In genomic region chr3R:31404499-31405276, dm6 we compare ENCODE assay signal across 1 fruit fly cellular context.
TF ChIP-seq lines count a peak whose summit lies in the region.

Gene Gprk2, plus strand, starts transcription at chr3R:31405245.

TF ChIP-seq in whole organism, embryonic, 481 proteins besides CTCF, POLR2A, EP300 and RAD21 (continued from another document and continues in another):
- TF ChIP-seq bowl (GFP tag; IDR thresholded peaks at IDR 0.05; lab: Robert Waterston, UW) (peak; percentile 100), Doc3 (GFP tag; IDR thresholded peaks at IDR 0.05; lab: Robert Waterston, UW; ENCODE audit: partially characterized antibody) (no peak), tap (tag; optimal IDR thresholded peaks at IDR 0.05; lab: Kevin White, UChicago) (peak; percentile 100), Bdp1 (GFP tag; optimal IDR thresholded peaks at IDR 0.05; lab: Kevin White, UChicago) (peak; percentile 97), Hr51 (GFP tag; optimal IDR thresholded peaks at IDR 0.05; lab: Kevin White, UChicago) (peak; percentile 100), CG8089 (GFP tag; optimal IDR thresholded peaks at IDR 0.05; lab: Kevin White, UChicago) (peak; percentile 100), gt (GFP tag; IDR thresholded peaks at IDR 0.05; lab: Robert Waterston, UW) (peak; percentile 99), Dip2 (GFP tag; IDR thresholded peaks at IDR 0.05; lab: Robert Waterston, UW) (peak; percentile 82), CG17568 (GFP tag; optimal IDR thresholded peaks at IDR 0.05; lab: Kevin White, UChicago) (peak; percentile 100), Poxn (GFP tag; IDR thresholded peaks at IDR 0.05; lab: Robert Waterston, UW) (peak; percentile 99), Optix (GFP tag; IDR thresholded peaks at IDR 0.05; lab: Robert Waterston, UW) (peak; percentile 100), CG2875 (GFP tag; optimal IDR thresholded peaks at IDR 0.05; lab: Kevin White, UChicago) (peak; percentile 100), CG17912 (GFP tag; optimal IDR thresholded peaks at IDR 0.05; lab: Kevin White, UChicago) (peak; percentile 91), sd (tag; optimal IDR thresholded peaks at IDR 0.05; lab: Kevin White, UChicago) (peak; percentile 98), CG11504 (tag; optimal IDR thresholded peaks at IDR 0.05; lab: Kevin White, UChicago) (peak; percentile 99), abd-A (tag; optimal IDR thresholded peaks at IDR 0.05; lab: Kevin White, UChicago) (no peak), CG8478 (optimal IDR thresholded peaks at IDR 0.05; lab: Kevin White, UChicago) (no peak), lmd (GFP tag; IDR thresholded peaks at IDR 0.05; lab: Robert Waterston, UW) (peak; percentile 100), CG15601 (tag; optimal IDR thresholded peaks at IDR 0.05; lab: Kevin White, UChicago) (peak; percentile 99), Atf-2 (GFP tag; optimal IDR thresholded peaks at IDR 0.05; lab: Kevin White, UChicago) (peak; percentile 100), Usf (GFP tag; optimal IDR thresholded peaks at IDR 0.05; lab: Kevin White, UChicago) (peak; percentile 99), CG14710 (tag; optimal IDR thresholded peaks at IDR 0.05; lab: Kevin White, UChicago) (peak; percentile 98), CG14667 (GFP tag; IDR thresholded peaks at IDR 0.05; lab: Robert Waterston, UW) (peak; percentile 100), Camta (GFP tag; optimal IDR thresholded peaks at IDR 0.05; lab: Kevin White, UChicago) (peak; percentile 100), CG10654 (GFP tag; optimal IDR thresholded peaks at IDR 0.05; lab: Kevin White, UChicago) (peak; percentile 100), ems (GFP tag; optimal IDR thresholded peaks at IDR 0.05; lab: Kevin White, UChicago) (peak; percentile 100), CG3995 (GFP tag; optimal IDR thresholded peaks at IDR 0.05; lab: Kevin White, UChicago) (peak; percentile 88), CG2199 (GFP tag; IDR thresholded peaks at IDR 0.05; lab: Robert Waterston, UW) (peak; percentile 100), maf-S (GFP tag; optimal IDR thresholded peaks at IDR 0.05; lab: Kevin White, UChicago) (peak; percentile 100), Hey (tag; optimal IDR thresholded peaks at IDR 0.05; lab: Kevin White, UChicago) (peak; percentile 97), nom (GFP tag; optimal IDR thresholded peaks at IDR 0.05; lab: Kevin White, UChicago) (peak; percentile 99), cad (GFP tag; optimal IDR thresholded peaks at IDR 0.05; lab: Kevin White, UChicago) (no peak), Blimp-1 (GFP tag; optimal IDR thresholded peaks at IDR 0.05; lab: Kevin White, UChicago) (peak; percentile 99), yki (optimal IDR thresholded peaks at IDR 0.05; lab: Kevin White, UChicago) (no peak), CG15011 (GFP tag; optimal IDR thresholded peaks at IDR 0.05; lab: Kevin White, UChicago) (peak; percentile 100), CG15269 (tag; optimal IDR thresholded peaks at IDR 0.05; lab: Kevin White, UChicago) (peak; percentile 100), Mad (GFP tag; optimal IDR thresholded peaks at IDR 0.05; lab: Kevin White, UChicago) (peak; percentile 100), CG14441 (GFP tag; IDR thresholded peaks at IDR 0.05; lab: Robert Waterston, UW) (peak; percentile 100), CG12071 (GFP tag; optimal IDR thresholded peaks at IDR 0.05; lab: Kevin White, UChicago) (peak; percentile 100), run (tag; optimal IDR thresholded peaks at IDR 0.05; lab: Kevin White, UChicago) (peak; percentile 100), fru (optimal IDR thresholded peaks at IDR 0.05; lab: Kevin White, UChicago) (no peak), sob (GFP tag; IDR thresholded peaks at IDR 0.05; lab: Robert Waterston, UW) (peak; percentile 100), CG3847 (GFP tag; IDR thresholded peaks at IDR 0.05; lab: Robert Waterston, UW) (peak; percentile 100), CG10321 (GFP tag; IDR thresholded peaks at IDR 0.05; lab: Robert Waterston, UW) (peak; percentile 93), odd (GFP tag; optimal IDR thresholded peaks at IDR 0.05; lab: Kevin White, UChicago) (peak; percentile 100), ATbp (GFP tag; optimal IDR thresholded peaks at IDR 0.05; lab: Kevin White, UChicago) (peak; percentile 100), tio (GFP tag; optimal IDR thresholded peaks at IDR 0.05; lab: Kevin White, UChicago) (peak; percentile 99), jumu (GFP tag; optimal IDR thresholded peaks at IDR 0.05; lab: Kevin White, UChicago) (peak; percentile 100), CG7786 (GFP tag; optimal IDR thresholded peaks at IDR 0.05; lab: Kevin White, UChicago) (peak; percentile 100), Dip3 (GFP tag; optimal IDR thresholded peaks at IDR 0.05; lab: Kevin White, UChicago) (peak; percentile 100), ac (GFP tag; optimal IDR thresholded peaks at IDR 0.05; lab: Kevin White, UChicago) (peak; percentile 98), D (optimal IDR thresholded peaks at IDR 0.05; lab: Kevin White, UChicago) (peak; percentile 9), D (GFP tag; optimal IDR thresholded peaks at IDR 0.05; lab: Kevin White, UChicago) (peak; percentile 100), slbo (GFP tag; IDR thresholded peaks at IDR 0.05; lab: Robert Waterston, UW) (peak; percentile 100), h (optimal IDR thresholded peaks at IDR 0.05; lab: Kevin White, UChicago) (no peak), Ptx1 (GFP tag; IDR thresholded peaks at IDR 0.05; lab: Robert Waterston, UW) (peak; percentile 100), CG11247 (GFP tag; IDR thresholded peaks at IDR 0.05; lab: Robert Waterston, UW) (peak; percentile 100), Ravus (GFP tag; IDR thresholded peaks at IDR 0.05; lab: Robert Waterston, UW) (peak; percentile 100), ind (GFP tag; optimal IDR thresholded peaks at IDR 0.05; lab: Kevin White, UChicago) (peak; percentile 100), slp2 (GFP tag; optimal IDR thresholded peaks at IDR 0.05; lab: Kevin White, UChicago) (peak; percentile 100), Atf3 (GFP tag; optimal IDR thresholded peaks at IDR 0.05; lab: Kevin White, UChicago) (peak; percentile 100), CG5180 (GFP tag; optimal IDR thresholded peaks at IDR 0.05; lab: Kevin White, UChicago) (peak; percentile 94), pfk (GFP tag; optimal IDR thresholded peaks at IDR 0.05; lab: Kevin White, UChicago) (peak; percentile 59), CG4707 (GFP tag; optimal IDR thresholded peaks at IDR 0.05; lab: Kevin White, UChicago) (peak; percentile 99), CG12219 (GFP tag; optimal IDR thresholded peaks at IDR 0.05; lab: Kevin White, UChicago) (peak; percentile 100), E2f2 (GFP tag; IDR thresholded peaks at IDR 0.05; lab: Robert Waterston, UW) (peak; percentile 96), ase (GFP tag; IDR thresholded peaks at IDR 0.05; lab: Robert Waterston, UW) (peak; percentile 100), knrl (GFP tag; IDR thresholded peaks at IDR 0.05; lab: Robert Waterston, UW; ENCODE audit: partially characterized antibody) (no peak; the same call in 2 of the 3 replicates), Fer2 (tag; optimal IDR thresholded peaks at IDR 0.05; lab: Kevin White, UChicago) (peak; percentile 99), CG9817 (tag; optimal IDR thresholded peaks at IDR 0.05; lab: Kevin White, UChicago) (peak; percentile 99), NfI (GFP tag; optimal IDR thresholded peaks at IDR 0.05; lab: Kevin White, UChicago) (peak; percentile 100), Sox100B (GFP tag; optimal IDR thresholded peaks at IDR 0.05; lab: Kevin White, UChicago) (peak; percentile 99), shn (GFP tag; optimal IDR thresholded peaks at IDR 0.05; lab: Kevin White, UChicago) (peak; percentile 100), CG8765 (GFP tag; IDR thresholded peaks at IDR 0.05; lab: Robert Waterston, UW) (peak; percentile 99), CG3281 (GFP tag; optimal IDR thresholded peaks at IDR 0.05; lab: Kevin White, UChicago) (peak; percentile 100), amos (GFP tag; IDR thresholded peaks at IDR 0.05; lab: Robert Waterston, UW; ENCODE audit: partially characterized antibody) (no peak), Fer3 (tag; optimal IDR thresholded peaks at IDR 0.05; lab: Kevin White, UChicago) (peak; percentile 100), Doc2 (GFP tag; IDR thresholded peaks at IDR 0.05; lab: Robert Waterston, UW) (peak; percentile 99), az2 (GFP tag; optimal IDR thresholded peaks at IDR 0.05; lab: Kevin White, UChicago) (peak; percentile 100), NK7.1 (GFP tag; optimal IDR thresholded peaks at IDR 0.05; lab: Kevin White, UChicago) (peak; percentile 100), CG2120 (GFP tag; optimal IDR thresholded peaks at IDR 0.05; lab: Kevin White, UChicago) (peak; percentile 100), CG12155 (GFP tag; optimal IDR thresholded peaks at IDR 0.05; lab: Kevin White, UChicago) (peak; percentile 99), CG1233 (GFP tag; optimal IDR thresholded peaks at IDR 0.05; lab: Kevin White, UChicago) (peak; percentile 99), klu (GFP tag; IDR thresholded peaks at IDR 0.05; lab: Robert Waterston, UW) (peak; percentile 99), CG12769 (tag; optimal IDR thresholded peaks at IDR 0.05; lab: Kevin White, UChicago) (peak; percentile 100), CG14050 (GFP tag; IDR thresholded peaks at IDR 0.05; lab: Robert Waterston, UW) (peak; percentile 100), CG16813 (GFP tag; IDR thresholded peaks at IDR 0.05; lab: Robert Waterston, UW; ENCODE audit: partially characterized antibody) (no peak), CG7271 (tag; optimal IDR thresholded peaks at IDR 0.05; lab: Kevin White, UChicago) (peak; percentile 95), ash1 (GFP tag; optimal IDR thresholded peaks at IDR 0.05; lab: Kevin White, UChicago) (peak; percentile 99), ewg (GFP tag; optimal IDR thresholded peaks at IDR 0.05; lab: Kevin White, UChicago) (peak; percentile 100), dan (GFP tag; IDR thresholded peaks at IDR 0.05; lab: Robert Waterston, UW) (peak; percentile 99), gem (tag; optimal IDR thresholded peaks at IDR 0.05; lab: Kevin White, UChicago) (peak; percentile 100), CG4404 (GFP tag; IDR thresholded peaks at IDR 0.05; lab: Robert Waterston, UW) (peak; percentile 99), vnd (GFP tag; IDR thresholded peaks at IDR 0.05; lab: Robert Waterston, UW; ENCODE audit: partially characterized antibody) (no peak), mam (GFP tag; optimal IDR thresholded peaks at IDR 0.05; lab: Kevin White, UChicago) (peak; percentile 100), salm (tag; optimal IDR thresholded peaks at IDR 0.05; lab: Kevin White, UChicago) (peak; percentile 100), Six4 (GFP tag; optimal IDR thresholded peaks at IDR 0.05; lab: Kevin White, UChicago) (peak; percentile 100), CG10274 (GFP tag; optimal IDR thresholded peaks at IDR 0.05; lab: Kevin White, UChicago) (peak; percentile 100), tna (GFP tag; IDR thresholded peaks at IDR 0.05; lab: Robert Waterston, UW; ENCODE audit: partially characterized antibody) (no peak), CG30403 (GFP tag; optimal IDR thresholded peaks at IDR 0.05; lab: Kevin White, UChicago) (peak; percentile 100), bbx (GFP tag; IDR thresholded peaks at IDR 0.05; lab: Robert Waterston, UW; ENCODE audit: partially characterized antibody) (no peak), Fer1 (GFP tag; optimal IDR thresholded peaks at IDR 0.05; lab: Kevin White, UChicago) (peak; percentile 100), inv (GFP tag; IDR thresholded peaks at IDR 0.05; lab: Robert Waterston, UW; ENCODE audit: partially characterized antibody) (peak; percentile 22; the same call in 1 of the 2 replicates), Vsx1 (GFP tag; optimal IDR thresholded peaks at IDR 0.05; lab: Kevin White, UChicago) (peak; percentile 99), Hr39 (optimal IDR thresholded peaks at IDR 0.05; lab: Kevin White, UChicago) (no peak), CG6689 (GFP tag; IDR thresholded peaks at IDR 0.05; lab: Robert Waterston, UW) (peak; percentile 100), CG3065 (GFP tag; optimal IDR thresholded peaks at IDR 0.05; lab: Kevin White, UChicago) (peak; percentile 99), repo (GFP tag; optimal IDR thresholded peaks at IDR 0.05; lab: Kevin White, UChicago) (peak; percentile 100), TFAM (GFP tag; optimal IDR thresholded peaks at IDR 0.05; lab: Kevin White, UChicago) (peak; percentile 97), Pdp1 (GFP tag; optimal IDR thresholded peaks at IDR 0.05; lab: Kevin White, UChicago) (peak; percentile 100), CG5953 (GFP tag; IDR thresholded peaks at IDR 0.05; lab: Robert Waterston, UW) (peak; percentile 100), D19B (GFP tag; optimal IDR thresholded peaks at IDR 0.05; lab: Kevin White, UChicago) (peak; percentile 99), HmgD (GFP tag; optimal IDR thresholded peaks at IDR 0.05; lab: Kevin White, UChicago) (peak; percentile 100), chn (GFP tag; optimal IDR thresholded peaks at IDR 0.05; lab: Kevin White, UChicago) (peak; percentile 100), kah (GFP tag; optimal IDR thresholded peaks at IDR 0.05; lab: Kevin White, UChicago) (peak; percentile 99), exex (tag; optimal IDR thresholded peaks at IDR 0.05; lab: Kevin White, UChicago) (peak; percentile 96), gsb (GFP tag; IDR thresholded peaks at IDR 0.05; lab: Robert Waterston, UW) (peak; percentile 100), CG9609 (GFP tag; optimal IDR thresholded peaks at IDR 0.05; lab: Kevin White, UChicago) (peak; percentile 100), Mes4 (GFP tag; optimal IDR thresholded peaks at IDR 0.05; lab: Kevin White, UChicago) (peak; percentile 100), ato (GFP tag; IDR thresholded peaks at IDR 0.05; lab: Robert Waterston, UW; ENCODE audit: partially characterized antibody) (no peak), CG16815 (GFP tag; optimal IDR thresholded peaks at IDR 0.05; lab: Kevin White, UChicago) (peak; percentile 99), psq (GFP tag; optimal IDR thresholded peaks at IDR 0.05; lab: Kevin White, UChicago) (peak; percentile 97), NFAT (GFP tag; IDR thresholded peaks at IDR 0.05; lab: Robert Waterston, UW) (peak; percentile 100), eyg (GFP tag; optimal IDR thresholded peaks at IDR 0.05; lab: Kevin White, UChicago) (peak; percentile 100), CG12236 (GFP tag; optimal IDR thresholded peaks at IDR 0.05; lab: Kevin White, UChicago) (peak; percentile 99), grau (tag; optimal IDR thresholded peaks at IDR 0.05; lab: Kevin White, UChicago) (peak; percentile 100), CG18619 (GFP tag; optimal IDR thresholded peaks at IDR 0.05; lab: Kevin White, UChicago) (peak; percentile 100), ERR (GFP tag; optimal IDR thresholded peaks at IDR 0.05; lab: Kevin White, UChicago) (peak; percentile 99), CG1024 (GFP tag; IDR thresholded peaks at IDR 0.05; lab: Robert Waterston, UW) (peak; percentile 99), MBD-R2 (GFP tag; IDR thresholded peaks at IDR 0.05; lab: Robert Waterston, UW) (peak; percentile 100), CG31388 (GFP tag; optimal IDR thresholded peaks at IDR 0.05; lab: Kevin White, UChicago) (peak; percentile 100)
